Worm (Caenorhabditis elegans) whole organism, late embryonic: ENCODE data around the gene C03H5.9.

Experiments used
- C08G9.2 ChIP-seq: sonication (generic microtip); optimal IDR thresholded peaks from 2 replicates; lab custom pipeline; 2016; ENCODE audit warnings: mild to moderate bottlenecking, missing genetic modification characterization, moderate library complexity, missing compliant biosample characterization
- C38D4.7 ChIP-seq: fragments of 200-800 bp; sonication (Bioruptor generic); optimal IDR thresholded peaks from 2 replicates; lab custom pipeline; 2018; ENCODE audit warnings: mild to moderate bottlenecking, missing genetic modification characterization, moderate library complexity, missing compliant biosample characterization
- K09A11.1 ChIP-seq: sonication (generic microtip); optimal IDR thresholded peaks from 2 replicates; lab custom pipeline; 2017; ENCODE audit warnings: antibody characterized with exemption, mild to moderate bottlenecking, missing genetic modification characterization, missing compliant biosample characterization; ENCODE audit not compliant: insufficient read depth
- ama-1 ChIP-seq: fragments of 150-350 bp; optimal IDR thresholded peaks from 2 replicates; lab custom pipeline; 2014
- ceh-14 ChIP-seq: sonication (generic microtip); optimal IDR thresholded peaks from 2 replicates; lab custom pipeline; 2016; ENCODE audit warnings: missing genotype, missing genetic modification characterization, missing compliant biosample characterization
- ceh-22 ChIP-seq: sonication (generic microtip); optimal IDR thresholded peaks from 2 replicates; lab custom pipeline; 2017; ENCODE audit warnings: missing biosample characterization, missing genetic modification characterization
- ceh-24 ChIP-seq: sonication (generic microtip); optimal IDR thresholded peaks from 2 replicates; lab custom pipeline; 2016; ENCODE audit warnings: mild to moderate bottlenecking, missing genetic modification characterization, missing compliant biosample characterization
- ceh-34 ChIP-seq: sonication (generic microtip); optimal IDR thresholded peaks from 2 replicates; lab custom pipeline; 2016; ENCODE audit warnings: mild to moderate bottlenecking, missing genetic modification characterization, missing compliant biosample characterization
- ceh-45 ChIP-seq: fragments of 200-800 bp; sonication (Bioruptor generic); IDR thresholded peaks from 2 replicates; pipeline ENCODE4 v1.3.6; 2022; ENCODE audit warnings: missing genetic modification reagents, missing genetic modification characterization, missing compliant biosample characterization
- ceh-6 ChIP-seq: fragments of 200-800 bp; sonication (Bioruptor generic); optimal IDR thresholded peaks from 2 replicates; lab custom pipeline; 2018; ENCODE audit warnings: mild to moderate bottlenecking, missing genetic modification characterization, missing compliant biosample characterization
- elt-2 ChIP-seq: sonication (generic microtip); optimal IDR thresholded peaks from 2 replicates; lab custom pipeline; 2016; ENCODE audit warnings: missing genetic modification reagents, missing genetic modification characterization, missing compliant biosample characterization
- eyg-1 ChIP-seq: sonication (generic microtip); optimal IDR thresholded peaks from 2 replicates; lab custom pipeline; 2016; ENCODE audit warnings: missing genotype, missing genetic modification characterization, missing compliant biosample characterization
- fax-1 ChIP-seq: sonication (generic microtip); optimal IDR thresholded peaks from 2 replicates; lab custom pipeline; 2016; ENCODE audit warnings: missing genotype, missing genetic modification characterization, missing compliant biosample characterization
- fkh-10 ChIP-seq: fragments of 150-350 bp; optimal IDR thresholded peaks from 2 replicates; lab custom pipeline; 2014; ENCODE audit warnings: missing biosample characterization, missing genetic modification reagents, missing genetic modification characterization
- fkh-6 ChIP-seq: sonication (generic microtip); optimal IDR thresholded peaks from 2 replicates; lab custom pipeline; 2016; ENCODE audit warnings: missing genetic modification characterization, missing compliant biosample characterization
- hlh-6 ChIP-seq: sonication (generic microtip); optimal IDR thresholded peaks from 2 replicates; lab custom pipeline; 2016; ENCODE audit warnings: missing genotype, missing genetic modification characterization, missing compliant biosample characterization
- nfya-1 ChIP-seq: sonication (generic microtip); optimal IDR thresholded peaks from 2 replicates; lab custom pipeline; 2017; ENCODE audit warnings: missing genetic modification characterization, mild to moderate bottlenecking, missing compliant biosample characterization, antibody characterized with exemption, moderate library complexity
- nhr-11 ChIP-seq: fragments of 150-350 bp; optimal IDR thresholded peaks from 2 replicates; lab custom pipeline; 2014; ENCODE audit warnings: missing biosample characterization, missing genetic modification characterization
- odd-2 ChIP-seq: sonication (generic microtip); optimal IDR thresholded peaks from 2 replicates; lab custom pipeline; 2017; ENCODE audit warnings: antibody characterized with exemption, mild to moderate bottlenecking, missing genetic modification characterization, missing compliant biosample characterization
- pat-9 ChIP-seq: fragments of 200-800 bp; sonication (Bioruptor generic); optimal IDR thresholded peaks from 2 replicates; lab custom pipeline; 2018; ENCODE audit warnings: mild to moderate bottlenecking, missing genetic modification characterization, moderate library complexity, missing compliant biosample characterization
- pha-2 ChIP-seq: sonication (generic microtip); optimal IDR thresholded peaks from 2 replicates; lab custom pipeline; 2017; ENCODE audit warnings: mild to moderate bottlenecking, missing genetic modification characterization, missing compliant biosample characterization
- pqm-1 ChIP-seq: sonication (generic microtip); optimal IDR thresholded peaks from 2 replicates; lab custom pipeline; 2016; ENCODE audit warnings: missing genetic modification characterization, missing compliant biosample characterization
- pros-1 ChIP-seq: fragments of 150-350 bp; optimal IDR thresholded peaks from 2 replicates; lab custom pipeline; 2014; ENCODE audit warnings: missing biosample characterization, missing genetic modification reagents, missing genetic modification characterization
- sox-4 ChIP-seq: sonication (generic microtip); optimal IDR thresholded peaks from 2 replicates; lab custom pipeline; 2017; ENCODE audit warnings: mild to moderate bottlenecking, missing genetic modification characterization, inconsistent platforms, missing compliant biosample characterization
- syd-9 ChIP-seq: sonication (generic microtip); optimal IDR thresholded peaks from 2 replicates; lab custom pipeline; 2016; ENCODE audit warnings: mild to moderate bottlenecking, missing genetic modification characterization, moderate library complexity, missing compliant biosample characterization
- tbx-2 ChIP-seq: sonication (generic microtip); optimal IDR thresholded peaks from 2 replicates; lab custom pipeline; 2016; ENCODE audit warnings: missing genetic modification characterization, missing compliant biosample characterization
- tbx-7 ChIP-seq: sonication (generic microtip); optimal IDR thresholded peaks from 2 replicates; lab custom pipeline; 2016; ENCODE audit warnings: missing genotype, missing genetic modification characterization, missing compliant biosample characterization
- ttx-3 ChIP-seq: sonication (generic microtip); optimal IDR thresholded peaks from 2 replicates; lab custom pipeline; 2016; ENCODE audit warnings: missing genetic modification reagents, missing genetic modification characterization, missing compliant biosample characterization
- unc-3 ChIP-seq, 2 experiments: fragments of 200-800 bp in 1 of 2; sonication (Bioruptor generic) in 1 of 2; sonication (generic microtip) in 1 of 2; conservative IDR thresholded peaks in 1 of 2; optimal IDR thresholded peaks in 1 of 2; 2 replicates each; pipeline versions ENCODE4 v1.3.6 to Lab custom; 2016 to 2022; ENCODE audit warnings: missing compliant biosample characterization in 2 of 2, missing genetic modification characterization in 2 of 2, missing genetic modification reagents in 1 of 2
- unc-55 ChIP-seq: sonication (generic microtip); optimal IDR thresholded peaks from 2 replicates; lab custom pipeline; 2017; ENCODE audit warnings: missing biosample characterization, missing genetic modification reagents, missing genetic modification characterization
- unc-86 ChIP-seq: sonication (generic microtip); optimal IDR thresholded peaks from 2 replicates; lab custom pipeline; 2016; ENCODE audit warnings: missing genetic modification characterization, missing compliant biosample characterization

Gene C03H5.9

DNA sequence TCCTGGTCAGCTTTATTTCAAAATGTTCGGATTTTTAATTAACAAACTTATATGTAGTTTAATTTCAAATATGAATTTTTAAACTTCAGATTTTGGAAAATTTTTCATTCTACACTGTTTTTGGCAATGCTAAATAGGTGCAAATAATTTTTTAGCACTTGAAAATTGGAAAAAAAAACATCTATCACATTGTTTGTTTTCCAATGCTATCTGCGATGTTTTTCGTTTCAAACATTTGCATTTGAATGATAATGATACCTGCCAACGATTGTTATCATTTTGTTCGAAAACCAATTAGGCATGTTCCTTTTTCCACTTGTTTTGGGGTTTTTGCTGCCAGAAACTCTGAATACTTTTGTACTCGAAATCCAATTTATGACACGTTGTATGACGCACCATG is 3.5 kb upstream of the C03H5.9 start, which contains the start of gene C03H5.4:
Gene C03H5.4, plus strand, starts transcription at position 301 of the 400 bp plus-strand sequence.
- no peak for TF ChIP-seq pros-1 (tag; lab: Kevin White, UChicago)
- TF ChIP-seq ceh-14 (tag; lab: Kevin White, UChicago): no peak
- TF ChIP-seq fax-1 (tag; lab: Kevin White, UChicago): no peak
- TF ChIP-seq pha-2 (tag; lab: Kevin White, UChicago): no peak
- no peak for TF ChIP-seq pat-9 (tag; lab: Kevin White, UChicago)
- no peak for TF ChIP-seq tbx-2 (tag; lab: Kevin White, UChicago)
- TF ChIP-seq hlh-6: no peak
- no peak for TF ChIP-seq ceh-22 (tag; lab: Kevin White, UChicago)
- TF ChIP-seq nhr-11 (tag; lab: Kevin White, UChicago): no peak
- TF ChIP-seq ama-1 (lab: Kevin White, UChicago): no peak
- TF ChIP-seq C08G9.2 (tag; lab: Kevin White, UChicago): no peak

ce11 chrII:379935-380334 is 1.5 kb downstream of the C03H5.9 start, which contains the start of gene C03H5.7:
TSS of gene C03H5.7 (plus strand) at chrII:380235.
- TF ChIP-seq fkh-10 (no peak), nfya-1 (tag; lab: Kevin White, UChicago) (no peak), K09A11.1 (tag; lab: Kevin White, UChicago) (no peak), ceh-24 (tag; lab: Kevin White, UChicago) (no peak), ceh-6 (GFP tag; lab: Kevin White, UChicago) (no peak), sox-4 (tag; lab: Kevin White, UChicago) (no peak), unc-3 (GFP tag; conservative IDR thresholded peaks at IDR 0.05; lab: Robert Waterston, UW) (no peak), unc-3 (tag; optimal IDR thresholded peaks at IDR 0.05; lab: Kevin White, UChicago) (no peak), ttx-3 (tag; lab: Kevin White, UChicago) (no peak), ceh-22 (tag; lab: Kevin White, UChicago) (no peak)

DNA sequence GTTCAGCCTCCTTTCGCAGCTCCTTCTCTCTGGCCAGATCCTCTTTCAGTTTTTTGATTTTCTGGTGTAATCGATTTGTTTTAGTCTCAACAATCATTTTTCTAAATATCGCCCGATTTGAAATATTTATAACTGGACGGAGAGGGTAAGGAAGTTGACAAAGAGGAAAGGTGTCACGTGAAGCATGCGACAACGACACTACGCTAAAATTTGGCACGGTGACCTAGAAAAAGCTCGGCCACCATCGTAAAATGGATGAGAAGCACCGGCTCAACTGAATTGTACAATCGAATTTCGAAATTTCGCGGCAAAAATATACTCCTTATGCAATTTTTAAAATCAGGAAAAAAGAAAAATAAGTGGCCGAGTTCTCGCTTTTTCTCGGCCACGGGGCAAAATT is 6.8 kb downstream of the C03H5.9 start, which contains the start of gene C03H5.5:
Gene C03H5.5, minus strand, starts transcription at position 101 of the 400 bp plus-strand sequence.
- no peak for TF ChIP-seq tbx-2 (tag; lab: Kevin White, UChicago)

DNA sequence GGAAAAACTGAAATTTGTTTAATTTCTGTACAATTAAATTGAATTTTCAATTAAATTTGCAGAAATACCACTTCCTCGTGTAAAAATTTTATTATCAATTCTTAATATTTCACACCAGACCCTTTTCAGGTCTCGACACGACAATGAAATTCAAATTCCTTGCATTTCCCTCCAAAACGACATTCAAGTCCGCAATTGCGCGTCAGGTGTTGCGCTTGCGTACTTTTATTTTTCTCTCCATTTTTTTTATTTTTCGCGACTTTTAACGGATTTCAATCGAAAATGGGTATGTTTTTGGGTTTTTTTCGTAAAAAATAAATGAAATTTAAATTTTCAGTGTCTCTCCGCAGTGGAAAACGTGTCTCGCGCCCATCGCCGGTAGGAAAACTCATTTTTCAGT is 7.5 kb downstream of the C03H5.9 start, which contains the start of gene C03H5.3:
Gene C03H5.3, plus strand, starts transcription at position 132 of the 400 bp plus-strand sequence.
- TF ChIP-seq tbx-7 (tag; lab: Kevin White, UChicago) (no peak), ttx-3 (tag; lab: Kevin White, UChicago) (no peak), syd-9 (tag; lab: Kevin White, UChicago) (no peak), pros-1 (tag; lab: Kevin White, UChicago) (no peak), K09A11.1 (tag; lab: Kevin White, UChicago) (no peak), ceh-45 (GFP tag; lab: Robert Waterston, UW) (no peak), odd-2 (tag; lab: Kevin White, UChicago) (no peak), unc-3 (GFP tag; conservative IDR thresholded peaks at IDR 0.05; lab: Robert Waterston, UW) (no peak), unc-3 (tag; optimal IDR thresholded peaks at IDR 0.05; lab: Kevin White, UChicago) (no peak), pqm-1 (tag; lab: Kevin White, UChicago) (no peak), ceh-34 (no peak), fkh-6 (no peak), unc-55 (GFP tag; lab: Kevin White, UChicago) (no peak), C38D4.7 (GFP tag; lab: Kevin White, UChicago) (no peak)

DNA sequence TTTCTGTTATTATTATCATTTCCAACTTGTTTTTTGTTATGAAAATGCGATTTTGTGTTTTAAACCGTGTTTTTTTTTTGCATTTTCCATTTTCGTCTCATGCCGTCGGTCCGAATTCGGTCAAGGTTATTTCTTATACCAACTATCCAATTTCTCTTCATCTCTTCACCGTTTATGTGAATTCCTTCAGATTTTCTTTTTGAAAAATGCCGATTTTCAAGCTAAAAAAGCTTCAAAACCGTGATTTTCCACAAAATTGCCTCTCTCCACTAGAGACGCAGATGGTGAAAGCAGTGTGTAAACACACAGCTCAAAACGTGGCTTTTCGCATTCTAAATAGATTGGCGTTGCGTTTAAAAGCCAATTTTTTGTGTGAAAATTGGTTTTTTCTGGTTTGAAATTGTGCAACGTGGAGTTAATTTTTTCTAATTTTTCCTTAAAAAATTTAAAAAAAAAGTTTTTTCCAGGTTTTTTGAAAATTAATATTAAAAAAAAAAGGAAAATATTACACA is 9.4 kb downstream of the C03H5.9 start:
- TF ChIP-seq unc-86 (tag; lab: Kevin White, UChicago) (no peak), elt-2 (tag; lab: Kevin White, UChicago) (peak; percentile 15), eyg-1 (no peak)
- TF ChIP-seq, all 69 proteins: peak for 1
